Fruit fly (Drosophila melanogaster) whole organism, embryonic: ENCODE results near the gene CG46303.

Experiments used
- Antp ChIP-seq: fragments of 200-800 bp; sonication (Bioruptor generic); optimal IDR thresholded peaks from 3 replicates; lab custom pipeline; 2016; ENCODE audit warnings: missing biosample characterization, missing genetic modification characterization
- CG11504 ChIP-seq: fragments of 200-800 bp; sonication (Bioruptor generic); optimal IDR thresholded peaks from 3 replicates; lab custom pipeline; 2019; ENCODE audit warnings: missing biosample characterization, mild to moderate bottlenecking, missing genetic modification characterization, moderate library complexity
- CG11560 ChIP-seq: fragments of 200-800 bp; sonication (Bioruptor generic); IDR thresholded peaks from 3 replicates; pipeline ENCODE4 v1.3.6; 2022; ENCODE audit warnings: missing biosample characterization, missing genetic modification characterization
- CG11696 ChIP-seq: fragments of 200-800 bp; sonication (Bioruptor generic); IDR thresholded peaks from 2 replicates; pipeline ENCODE4 v1.3.6; 2022; ENCODE audit warnings: missing biosample characterization, missing genetic modification characterization
- CG11723 ChIP-seq: fragments of 200-800 bp; sonication (Bioruptor generic); optimal IDR thresholded peaks from 2 replicates; lab custom pipeline; 2017; ENCODE audit warnings: missing biosample characterization, mild to moderate bottlenecking, missing genetic modification characterization
- CG12071 ChIP-seq: fragments of 200-800 bp; sonication (Bioruptor generic); optimal IDR thresholded peaks from 3 replicates; lab custom pipeline; 2018; ENCODE audit warnings: missing biosample characterization, mild to moderate bottlenecking, missing genetic modification characterization
- CG15514 ChIP-seq: fragments of 200-800 bp; sonication (Bioruptor generic); optimal IDR thresholded peaks from 3 replicates; lab custom pipeline; 2017; ENCODE audit warnings: missing biosample characterization, missing genetic modification characterization, mild to moderate bottlenecking, moderate library complexity, missing genetic modification reagents
- CG2129 ChIP-seq: fragments of 200-800 bp; sonication (Bioruptor generic); IDR thresholded peaks from 2 replicates; pipeline ENCODE4 v1.3.6; 2022; ENCODE audit warnings: missing biosample characterization, missing genetic modification characterization; ENCODE audit not compliant: partially characterized antibody
- CG2875 ChIP-seq: fragments of 200-800 bp; sonication (Bioruptor generic); optimal IDR thresholded peaks from 2 replicates; lab custom pipeline; 2017; ENCODE audit warnings: missing biosample characterization, mild to moderate bottlenecking, missing genetic modification characterization, missing genetic modification reagents
- CG31388 ChIP-seq: fragments of 200-800 bp; sonication (Bioruptor generic); optimal IDR thresholded peaks from 2 replicates; lab custom pipeline; 2016; ENCODE audit warnings: missing biosample characterization, missing genetic modification characterization
- CG34224 ChIP-seq: fragments of 200-800 bp; sonication (Bioruptor generic); IDR thresholded peaks from 3 replicates; pipeline ENCODE4 v1.3.6; 2022; ENCODE audit warnings: missing biosample characterization, missing genetic modification characterization; ENCODE audit not compliant: partially characterized antibody
- CG7357 ChIP-seq: fragments of 200-800 bp; sonication (Bioruptor generic); IDR thresholded peaks from 3 replicates; pipeline ENCODE4 v1.3.6; 2022; ENCODE audit warnings: missing biosample characterization, missing genetic modification characterization
- CG7745 ChIP-seq: fragments of 200-800 bp; sonication (Bioruptor generic); optimal IDR thresholded peaks from 2 replicates; lab custom pipeline; 2018; ENCODE audit warnings: missing biosample characterization, mild to moderate bottlenecking, missing genetic modification characterization, moderate library complexity
- CG8359 ChIP-seq: fragments of 200-800 bp; sonication (Bioruptor generic); optimal IDR thresholded peaks from 2 replicates; lab custom pipeline; 2017; ENCODE audit warnings: missing biosample characterization, mild to moderate bottlenecking, missing genetic modification characterization, borderline replicate concordance
- CG8765 ChIP-seq: fragments of 200-800 bp; sonication (Bioruptor generic); IDR thresholded peaks from 2 replicates; pipeline ENCODE4 v1.3.6; 2022; ENCODE audit warnings: missing biosample characterization, missing genetic modification characterization
- CG8924 ChIP-seq: fragments of 200-800 bp; optimal IDR thresholded peaks from 3 replicates; lab custom pipeline; 2019; ENCODE audit warnings: missing biosample characterization, mild to moderate bottlenecking, missing genetic modification characterization, moderate library complexity
- CG9876 ChIP-seq: fragments of 200-800 bp; sonication (Bioruptor generic); optimal IDR thresholded peaks from 2 replicates; lab custom pipeline; 2016; ENCODE audit warnings: missing biosample characterization, missing genetic modification characterization
- Dek ChIP-seq: fragments of 200-800 bp; sonication (Bioruptor generic); optimal IDR thresholded peaks from 3 replicates; lab custom pipeline; 2019; ENCODE audit warnings: missing biosample characterization, mild to moderate bottlenecking, missing genetic modification characterization, moderate library complexity
- Ets65A ChIP-seq: fragments of 200-800 bp; sonication (Bioruptor generic); peaks from one replicate; lab custom pipeline; 2016; ENCODE audit warnings: missing biosample characterization, missing genetic modification characterization
- Fer3 ChIP-seq: fragments of 200-800 bp; sonication (Bioruptor generic); optimal IDR thresholded peaks from 2 replicates; lab custom pipeline; 2018; ENCODE audit warnings: missing biosample characterization, mild to moderate bottlenecking, missing genetic modification characterization, moderate library complexity
- Gug ChIP-seq: fragments of 200-800 bp; sonication (Bioruptor generic); IDR thresholded peaks from 4 replicates; pipeline ENCODE4 v1.3.6; 2022; ENCODE audit warnings: missing biosample characterization, missing genetic modification characterization
- MTF-1 ChIP-seq: fragments of 200-800 bp; sonication (Bioruptor generic); optimal IDR thresholded peaks from 2 replicates; lab custom pipeline; 2018; ENCODE audit warnings: missing biosample characterization, mild to moderate bottlenecking, missing genetic modification characterization, borderline replicate concordance
- Opbp ChIP-seq: fragments of 200-800 bp; sonication (Bioruptor generic); IDR thresholded peaks from 3 replicates; pipeline ENCODE4 v1.3.6; 2022; ENCODE audit warnings: missing biosample characterization, missing genetic modification characterization; ENCODE audit not compliant: partially characterized antibody
- Rfx ChIP-seq: fragments of 200-800 bp; sonication (Bioruptor generic); IDR thresholded peaks from 2 replicates; pipeline ENCODE4 v1.3.6; 2022; ENCODE audit warnings: missing biosample characterization, missing genetic modification characterization
- Sox102F ChIP-seq: fragments of 200-800 bp; sonication (Bioruptor generic); optimal IDR thresholded peaks from 2 replicates; lab custom pipeline; 2018; ENCODE audit warnings: missing biosample characterization, mild to moderate bottlenecking, missing genetic modification characterization, moderate library complexity
- Sry-δ ChIP-seq: fragments of 200-800 bp; sonication (Bioruptor generic); optimal IDR thresholded peaks from 2 replicates; lab custom pipeline; 2016; ENCODE audit warnings: missing biosample characterization, missing genetic modification characterization
- az2 ChIP-seq: fragments of 200-800 bp; sonication (Bioruptor generic); optimal IDR thresholded peaks from 3 replicates; lab custom pipeline; 2016; ENCODE audit warnings: missing biosample characterization, missing genetic modification characterization
- bigmax ChIP-seq: fragments of 200-800 bp; sonication (Bioruptor generic); optimal IDR thresholded peaks from 2 replicates; lab custom pipeline; 2018; ENCODE audit warnings: missing biosample characterization, mild to moderate bottlenecking, missing genetic modification characterization
- ci ChIP-seq: fragments of 200-800 bp; sonication (Bioruptor generic); IDR thresholded peaks from 3 replicates; pipeline ENCODE4 v1.3.6; 2022; ENCODE audit warnings: missing biosample characterization, missing genetic modification characterization
- ems ChIP-seq: fragments of 200-800 bp; sonication (Bioruptor generic); optimal IDR thresholded peaks from 3 replicates; lab custom pipeline; 2016; ENCODE audit warnings: missing biosample characterization, missing genetic modification characterization
- ewg ChIP-seq: fragments of 200-800 bp; sonication (Bioruptor generic); optimal IDR thresholded peaks from 3 replicates; lab custom pipeline; 2017; ENCODE audit warnings: mild to moderate bottlenecking, missing biosample characterization, missing genetic modification reagents, missing genetic modification characterization
- gem ChIP-seq: fragments of 200-800 bp; sonication (Bioruptor generic); optimal IDR thresholded peaks from 2 replicates; lab custom pipeline; 2019; ENCODE audit warnings: missing biosample characterization, mild to moderate bottlenecking, missing genetic modification characterization, moderate library complexity
- grau ChIP-seq: fragments of 200-800 bp; optimal IDR thresholded peaks from 3 replicates; lab custom pipeline; 2019; ENCODE audit warnings: missing biosample characterization, mild to moderate bottlenecking, missing genetic modification characterization, moderate library complexity
- knrl ChIP-seq: fragments of 200-800 bp; sonication (Bioruptor generic); IDR thresholded peaks from 3 replicates; pipeline ENCODE4 v1.3.6; 2022; ENCODE audit warnings: missing biosample characterization, missing genetic modification characterization; ENCODE audit not compliant: partially characterized antibody
- lola ChIP-seq, 3 experiments: fragments of >200 bp in 2 of 3; fragments of 200-800 bp in 1 of 3; sonication (Bioruptor generic) in 1 of 3; optimal IDR thresholded peaks; 2 replicates each; lab custom pipeline; 2017 to 2019; ENCODE audit warnings: missing biosample characterization in 3 of 3, missing genetic modification characterization in 3 of 3, mild to moderate bottlenecking in 1 of 3, moderate library complexity in 1 of 3
- nau ChIP-seq: fragments of 200-800 bp; sonication (Bioruptor generic); optimal IDR thresholded peaks from 3 replicates; lab custom pipeline; 2017; ENCODE audit warnings: missing biosample characterization, mild to moderate bottlenecking, missing genetic modification characterization, missing genetic modification reagents
- nmo ChIP-seq: fragments of 200-800 bp; sonication (Bioruptor generic); optimal IDR thresholded peaks from 2 replicates; lab custom pipeline; 2018; ENCODE audit warnings: missing biosample characterization, mild to moderate bottlenecking, missing genetic modification characterization, moderate library complexity
- sens-2 ChIP-seq: fragments of 200-800 bp; sonication (Bioruptor generic); IDR thresholded peaks from 2 replicates; pipeline ENCODE4 v1.3.6; 2022; ENCODE audit warnings: missing biosample characterization, missing genetic modification characterization
- sisA ChIP-seq: fragments of 200-800 bp; sonication (Bioruptor generic); IDR thresholded peaks from 2 replicates; pipeline ENCODE4 v1.3.6; 2022; ENCODE audit warnings: missing biosample characterization, missing genetic modification characterization
- slp2 ChIP-seq: fragments of 200-800 bp; sonication (Bioruptor generic); optimal IDR thresholded peaks from 2 replicates; lab custom pipeline; 2016; ENCODE audit warnings: missing biosample characterization, missing genetic modification characterization
- stc ChIP-seq: fragments of 200-800 bp; sonication (Bioruptor generic); IDR thresholded peaks from 2 replicates; pipeline ENCODE4 v1.3.6; 2022; ENCODE audit warnings: missing biosample characterization, missing genetic modification characterization
- sug ChIP-seq: fragments of 200-800 bp; optimal IDR thresholded peaks from 2 replicates; lab custom pipeline; 2019; ENCODE audit warnings: missing biosample characterization, mild to moderate bottlenecking, missing genetic modification characterization, moderate library complexity
- tin ChIP-seq: fragments of 200-800 bp; sonication (Bioruptor generic); optimal IDR thresholded peaks from 3 replicates; lab custom pipeline; 2016; ENCODE audit warnings: missing biosample characterization, missing genetic modification characterization
- tup ChIP-seq: fragments of 200-800 bp; sonication (Bioruptor generic); optimal IDR thresholded peaks from 2 replicates; lab custom pipeline; 2016; ENCODE audit warnings: missing biosample characterization, mild to moderate bottlenecking, missing genetic modification characterization, moderate library complexity
- vnd ChIP-seq: fragments of 200-800 bp; sonication (Bioruptor generic); IDR thresholded peaks from 3 replicates; pipeline ENCODE4 v1.3.6; 2022; ENCODE audit warnings: missing biosample characterization, missing genetic modification characterization; ENCODE audit not compliant: partially characterized antibody
- z ChIP-seq: fragments of 200-800 bp; sonication (Bioruptor generic); IDR thresholded peaks from 3 replicates; pipeline ENCODE4 v1.3.6; 2022; ENCODE audit warnings: missing biosample characterization, missing genetic modification characterization

Gene CG46303

dm6 chr3R:5789025-5789953 is 32.5 kb upstream of the CG46303 start, which contains the start of the genes Hat1 and Rpn5 (continued):
- TF ChIP-seq tin (GFP tag; lab: Kevin White, UChicago) = peak; percentile 88
- no peak for TF ChIP-seq z
- TF ChIP-seq CG34224 (GFP tag; lab: Robert Waterston, UW) = peak; percentile 76
- no peak for TF ChIP-seq CG12071 (GFP tag; lab: Kevin White, UChicago)
- peak; percentile 67 for TF ChIP-seq ewg (GFP tag; lab: Kevin White, UChicago)
- TF ChIP-seq CG8924 (tag; lab: Kevin White, UChicago) = peak; percentile 60
- TF ChIP-seq Gug (GFP tag; lab: Robert Waterston, UW) = peak; percentile 61; the same call in 3 of the 4 replicates
- TF ChIP-seq ci (GFP tag; lab: Robert Waterston, UW) = peak; percentile 45; the same call in 2 of the 3 replicates
- peak; percentile 67 for TF ChIP-seq grau (tag; lab: Kevin White, UChicago)
- TF ChIP-seq Antp (GFP tag; lab: Kevin White, UChicago) = peak; percentile 91
- TF ChIP-seq sisA = peak; percentile 78
- TF ChIP-seq knrl (GFP tag; lab: Robert Waterston, UW) = peak; percentile 84
- TF ChIP-seq CG2129 = peak; percentile 52
- TF ChIP-seq lola (GFP tag; optimal IDR thresholded peaks at IDR 0.05; lab: Kevin White, UChicago) = peak in 1 of 3 experiments; percentile 81
- peak; percentile 35 for TF ChIP-seq CG2875 (GFP tag; lab: Kevin White, UChicago)
- peak; percentile 87 for TF ChIP-seq slp2
- TF ChIP-seq sens-2 = no peak
- TF ChIP-seq sug (tag; lab: Kevin White, UChicago) = peak; percentile 70
- TF ChIP-seq CG8359 (GFP tag; lab: Kevin White, UChicago) = no peak
- TF ChIP-seq CG9876 (GFP tag; lab: Kevin White, UChicago) = peak; percentile 73
- TF ChIP-seq Opbp (GFP tag; lab: Robert Waterston, UW) = peak; percentile 98
- peak; percentile 56 for TF ChIP-seq Fer3 (tag; lab: Kevin White, UChicago)
- TF ChIP-seq CG7745 = no peak
- TF ChIP-seq CG11504 = peak; percentile 78
- peak; percentile 73 for TF ChIP-seq Dek (tag; lab: Kevin White, UChicago)
- no peak for TF ChIP-seq bigmax
- peak; percentile 56 for TF ChIP-seq CG15514 (GFP tag; lab: Kevin White, UChicago)
- no peak for TF ChIP-seq CG11696 (GFP tag; lab: Robert Waterston, UW)
- TF ChIP-seq Sry-δ (GFP tag; lab: Kevin White, UChicago) = peak; percentile 85
- peak; percentile 87 for TF ChIP-seq nmo
- peak; percentile 78 for TF ChIP-seq gem (tag; lab: Kevin White, UChicago)
- TF ChIP-seq MTF-1 (GFP tag; lab: Kevin White, UChicago) = no peak
- 0 out of 2 replicates have a peak, but pooled peaks have one; percentile 33 for TF ChIP-seq CG8765 (GFP tag; lab: Robert Waterston, UW)
- peak; percentile 56 for TF ChIP-seq CG31388
- TF ChIP-seq Rfx (GFP tag; lab: Robert Waterston, UW) = peak; percentile 83
- peak; percentile 99 for TF ChIP-seq Ets65A (GFP tag; lab: Kevin White, UChicago)
- 0 out of 2 replicates have a peak, but pooled peaks have one; percentile 31 for TF ChIP-seq stc (GFP tag; lab: Robert Waterston, UW)
- no peak for TF ChIP-seq nau (GFP tag; lab: Kevin White, UChicago)
- TF ChIP-seq vnd (GFP tag; lab: Robert Waterston, UW) = peak; percentile 54; the same call in 1 of the 3 replicates
- TF ChIP-seq az2 (GFP tag; lab: Kevin White, UChicago) = peak; percentile 84
- peak; percentile 50; the same call in 2 of the 3 replicates for TF ChIP-seq CG7357 (GFP tag; lab: Robert Waterston, UW)
- TF ChIP-seq CG11723 (GFP tag; lab: Kevin White, UChicago) = peak; percentile 57
- peak; percentile 56 for TF ChIP-seq tup
- peak; percentile 64 for TF ChIP-seq Sox102F (GFP tag; lab: Kevin White, UChicago)
- peak; percentile 90 for TF ChIP-seq ems
- TF ChIP-seq CG11560 (tag; lab: Robert Waterston, UW) = peak; percentile 53; the same call in 1 of the 3 replicates
